Worm (Caenorhabditis elegans): ENCODE results near the gene F53F1.4.

DNA sequence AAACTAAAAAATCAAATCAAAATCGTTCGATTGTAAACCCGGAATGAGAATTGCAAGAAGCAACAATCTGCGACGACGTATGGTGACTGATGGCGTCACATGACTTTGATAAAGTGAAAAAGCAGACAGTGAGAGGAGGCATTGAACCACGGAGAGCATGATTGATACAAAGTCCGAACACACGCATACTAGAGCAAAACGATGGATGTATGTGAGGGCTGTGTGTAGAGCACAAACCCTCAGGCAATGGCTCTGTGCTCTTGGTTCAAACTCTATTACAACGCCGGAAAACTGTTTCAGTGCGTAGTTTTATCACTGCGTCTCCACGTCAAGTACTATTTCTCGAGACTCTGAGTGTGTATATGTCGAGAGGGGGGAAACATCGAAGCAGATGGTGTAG, 8.4 kb upstream of the F53F1.4 start:
- TF ChIP-seq egl-44 (GFP tag; IDR thresholded peaks at IDR 0.05) (no peak), ztf-3 (GFP tag; optimal IDR thresholded peaks at IDR 0.05) (no peak), ZK185.1 (tag; optimal IDR thresholded peaks at IDR 0.05; ENCODE audit: poor library complexity, severe bottlenecking) (no peak), nhr-80 (tag; optimal IDR thresholded peaks at IDR 0.05) (no peak), snpc-1.3 (tag; optimal IDR thresholded peaks at IDR 0.05; ENCODE audit: insufficient read depth) (no peak), unc-62 (GFP tag; optimal IDR thresholded peaks at IDR 0.05) (no peak), attf-5 (GFP tag; optimal IDR thresholded peaks at IDR 0.05) (no peak), athp-1 (tag; optimal IDR thresholded peaks at IDR 0.05) (no peak), pha-4 (tag; optimal IDR thresholded peaks at IDR 0.05) (no peak)

Data from whole organism, young adult.